Fruit fly (Drosophila melanogaster) whole organism, prepupa: Measurements from ENCODE around the gene CG18558.
A peak's percentile ranks its signal among the peaks of the same experiment; 100 is the strongest.

ENCODE experiments used
- Blimp-1 ChIP-seq: fragments of 200-800 bp; sonication (Bioruptor generic); optimal IDR thresholded peaks from 3 replicates; lab custom pipeline; 2017; ENCODE audit warnings: missing biosample characterization, missing genetic modification characterization, mild to moderate bottlenecking, moderate library complexity, missing genetic modification reagents
- CG10631 ChIP-seq: fragments of 200-800 bp; sonication (Bioruptor generic); optimal IDR thresholded peaks from 2 replicates; lab custom pipeline; 2016; ENCODE audit warnings: missing biosample characterization, missing genetic modification characterization
- CG10669 ChIP-seq: fragments of 200-800 bp; sonication (Bioruptor generic); optimal IDR thresholded peaks from 3 replicates; lab custom pipeline; 2018; ENCODE audit warnings: missing biosample characterization, mild to moderate bottlenecking, missing genetic modification characterization, moderate library complexity
- CG11294 ChIP-seq: fragments of 200-800 bp; sonication (Bioruptor generic); IDR thresholded peaks from 2 replicates; pipeline ENCODE4 v1.3.6; 2022; ENCODE audit warnings: missing biosample characterization, missing genetic modification characterization
- CG15336 ChIP-seq: fragments of 200-800 bp; sonication (Bioruptor generic); IDR thresholded peaks from 2 replicates; pipeline ENCODE4 v1.3.6; 2022; ENCODE audit warnings: missing biosample characterization, missing genetic modification characterization
- CG1621 ChIP-seq: fragments of 200-800 bp; sonication (Bioruptor generic); optimal IDR thresholded peaks from 3 replicates; lab custom pipeline; 2018; ENCODE audit warnings: missing biosample characterization, mild to moderate bottlenecking, missing genetic modification characterization
- CG16779 ChIP-seq: fragments of 200-800 bp; sonication (Bioruptor generic); optimal IDR thresholded peaks from 3 replicates; lab custom pipeline; 2017; ENCODE audit warnings: missing biosample characterization, mild to moderate bottlenecking, missing genetic modification characterization
- CG3032 ChIP-seq: fragments of 200-800 bp; optimal IDR thresholded peaks from 2 replicates; lab custom pipeline; 2019; ENCODE audit warnings: missing biosample characterization, mild to moderate bottlenecking, missing genetic modification characterization, moderate library complexity
- CG31627 ChIP-seq: fragments of 200-800 bp; sonication (Bioruptor generic); optimal IDR thresholded peaks from 3 replicates; lab custom pipeline; 2016; ENCODE audit warnings: missing biosample characterization, missing genetic modification characterization
- CG32006 ChIP-seq: fragments of 200-800 bp; sonication (Bioruptor generic); optimal IDR thresholded peaks from 3 replicates; lab custom pipeline; 2017; ENCODE audit warnings: missing biosample characterization, mild to moderate bottlenecking, missing genetic modification characterization
- CG6163 ChIP-seq: fragments of 200-800 bp; sonication (Bioruptor generic); IDR thresholded peaks from 3 replicates; pipeline ENCODE4 v1.3.6; 2022; ENCODE audit warnings: missing biosample characterization, missing genetic modification characterization
- CG6276 ChIP-seq: fragments of 200-800 bp; sonication (Bioruptor generic); optimal IDR thresholded peaks from 2 replicates; lab custom pipeline; 2017; ENCODE audit warnings: missing biosample characterization, mild to moderate bottlenecking, missing genetic modification characterization
- CG6792 ChIP-seq: fragments of 200-800 bp; sonication (Bioruptor generic); optimal IDR thresholded peaks from 3 replicates; lab custom pipeline; 2016; ENCODE audit warnings: missing biosample characterization, missing genetic modification characterization
- CG6808 ChIP-seq: fragments of 200-800 bp; sonication (Bioruptor generic); optimal IDR thresholded peaks from 3 replicates; lab custom pipeline; 2017; ENCODE audit warnings: missing biosample characterization, missing genetic modification characterization, mild to moderate bottlenecking, moderate library complexity, missing genetic modification reagents
- CG7368 ChIP-seq: fragments of 200-800 bp; sonication (Bioruptor generic); optimal IDR thresholded peaks from 3 replicates; lab custom pipeline; 2016; ENCODE audit warnings: missing biosample characterization, missing genetic modification characterization
- CG8119 ChIP-seq: fragments of 200-800 bp; sonication (Bioruptor generic); IDR thresholded peaks from 3 replicates; pipeline ENCODE4 v1.3.6; 2022; ENCODE audit warnings: missing biosample characterization, missing genetic modification characterization
- CG8632 ChIP-seq: fragments of 200-800 bp; sonication (Bioruptor generic); optimal IDR thresholded peaks from 3 replicates; lab custom pipeline; 2016; ENCODE audit warnings: missing biosample characterization, missing genetic modification characterization
- Eip93F ChIP-seq: fragments of 200-800 bp; sonication (Bioruptor generic); optimal IDR thresholded peaks from 2 replicates; lab custom pipeline; 2016; ENCODE audit warnings: missing biosample characterization, mild to moderate bottlenecking, missing genetic modification characterization
- Ets96B ChIP-seq: fragments of 200-800 bp; optimal IDR thresholded peaks from 2 replicates; lab custom pipeline; 2019; ENCODE audit warnings: missing biosample characterization, mild to moderate bottlenecking, missing genetic modification characterization, moderate library complexity
- Hr39 ChIP-seq: fragments of 200-800 bp; sonication (Bioruptor generic); optimal IDR thresholded peaks from 2 replicates; lab custom pipeline; 2016; ENCODE audit warnings: missing biosample characterization, missing genetic modification characterization
- Hr4 ChIP-seq: fragments of 200-800 bp; sonication (Bioruptor generic); optimal IDR thresholded peaks from 3 replicates; lab custom pipeline; 2016; ENCODE audit warnings: missing biosample characterization, missing genetic modification characterization
- Lpt ChIP-seq: fragments of 200-800 bp; sonication (Bioruptor generic); optimal IDR thresholded peaks from 3 replicates; lab custom pipeline; 2016; ENCODE audit warnings: missing biosample characterization, missing genetic modification characterization
- Met ChIP-seq: fragments of 200-800 bp; sonication (Bioruptor generic); optimal IDR thresholded peaks from 3 replicates; lab custom pipeline; 2016; ENCODE audit warnings: missing biosample characterization, missing genetic modification characterization
- OdsH ChIP-seq: fragments of 200-800 bp; sonication (Bioruptor generic); optimal IDR thresholded peaks from 3 replicates; lab custom pipeline; 2016; ENCODE audit warnings: missing biosample characterization, missing genetic modification characterization
- Smox ChIP-seq: fragments of 200-800 bp; sonication (Bioruptor generic); optimal IDR thresholded peaks from 3 replicates; lab custom pipeline; 2016; ENCODE audit warnings: missing biosample characterization, missing genetic modification characterization
- Sox15 ChIP-seq: fragments of 200-800 bp; sonication (Bioruptor generic); optimal IDR thresholded peaks from 3 replicates; lab custom pipeline; 2016; ENCODE audit warnings: missing biosample characterization, missing genetic modification characterization
- achi ChIP-seq: fragments of 200-800 bp; sonication (Bioruptor generic); optimal IDR thresholded peaks from 3 replicates; lab custom pipeline; 2016; ENCODE audit warnings: missing biosample characterization, missing genetic modification characterization
- acj6 ChIP-seq: fragments of 200-800 bp; sonication (Bioruptor generic); optimal IDR thresholded peaks from 3 replicates; lab custom pipeline; 2016; ENCODE audit warnings: missing biosample characterization, missing genetic modification characterization
- cyc ChIP-seq: fragments of 200-800 bp; sonication (Bioruptor generic); optimal IDR thresholded peaks from 3 replicates; lab custom pipeline; 2016; ENCODE audit warnings: missing biosample characterization, missing genetic modification characterization
- dac ChIP-seq: fragments of 200-800 bp; sonication (Bioruptor generic); optimal IDR thresholded peaks from 2 replicates; lab custom pipeline; 2017; ENCODE audit warnings: missing biosample characterization, mild to moderate bottlenecking, missing genetic modification characterization
- dsx ChIP-seq: fragments of 200-800 bp; optimal IDR thresholded peaks from 3 replicates; lab custom pipeline; 2019; ENCODE audit warnings: missing biosample characterization, mild to moderate bottlenecking, missing genetic modification characterization, moderate library complexity; ENCODE audit not compliant: poor library complexity, severe bottlenecking
- eg ChIP-seq: fragments of 200-800 bp; sonication (Bioruptor generic); IDR thresholded peaks from 3 replicates; pipeline ENCODE4 v1.3.6; 2022; ENCODE audit warnings: missing biosample characterization, missing genetic modification characterization
- esn ChIP-seq: fragments of 200-800 bp; sonication (Bioruptor generic); optimal IDR thresholded peaks from 2 replicates; lab custom pipeline; 2016; ENCODE audit warnings: missing biosample characterization, mild to moderate bottlenecking, missing genetic modification characterization, moderate library complexity
- fd85E ChIP-seq: fragments of 200-800 bp; sonication (Bioruptor generic); optimal IDR thresholded peaks from 3 replicates; lab custom pipeline; 2016; ENCODE audit warnings: missing biosample characterization, missing genetic modification characterization
- fkh ChIP-seq: fragments of 200-800 bp; sonication (Bioruptor generic); optimal IDR thresholded peaks from 3 replicates; lab custom pipeline; 2017; ENCODE audit warnings: missing biosample characterization, mild to moderate bottlenecking, missing genetic modification characterization, moderate library complexity
- net ChIP-seq: fragments of 200-800 bp; sonication (Bioruptor generic); optimal IDR thresholded peaks from 3 replicates; lab custom pipeline; 2016; ENCODE audit warnings: missing biosample characterization, missing genetic modification characterization
- spab ChIP-seq: fragments of 200-800 bp; sonication (Bioruptor generic); optimal IDR thresholded peaks from 2 replicates; lab custom pipeline; 2017; ENCODE audit warnings: missing biosample characterization, mild to moderate bottlenecking, missing genetic modification characterization, missing genetic modification reagents
- ss ChIP-seq, 2 experiments: fragments of 200-800 bp; sonication (Bioruptor generic); optimal IDR thresholded peaks; 2 replicates in 1 of 2; 3 replicates in 1 of 2; lab custom pipeline; 2017 to 2018; ENCODE audit warnings: mild to moderate bottlenecking in 2 of 2, missing biosample characterization in 2 of 2, missing genetic modification characterization in 2 of 2, moderate library complexity in 1 of 2
- svp ChIP-seq: fragments of 200-800 bp; sonication (Bioruptor generic); peaks from one replicate; lab custom pipeline; 2016; ENCODE audit warnings: missing biosample characterization, missing genetic modification characterization

The CG18558 gene

DNA sequence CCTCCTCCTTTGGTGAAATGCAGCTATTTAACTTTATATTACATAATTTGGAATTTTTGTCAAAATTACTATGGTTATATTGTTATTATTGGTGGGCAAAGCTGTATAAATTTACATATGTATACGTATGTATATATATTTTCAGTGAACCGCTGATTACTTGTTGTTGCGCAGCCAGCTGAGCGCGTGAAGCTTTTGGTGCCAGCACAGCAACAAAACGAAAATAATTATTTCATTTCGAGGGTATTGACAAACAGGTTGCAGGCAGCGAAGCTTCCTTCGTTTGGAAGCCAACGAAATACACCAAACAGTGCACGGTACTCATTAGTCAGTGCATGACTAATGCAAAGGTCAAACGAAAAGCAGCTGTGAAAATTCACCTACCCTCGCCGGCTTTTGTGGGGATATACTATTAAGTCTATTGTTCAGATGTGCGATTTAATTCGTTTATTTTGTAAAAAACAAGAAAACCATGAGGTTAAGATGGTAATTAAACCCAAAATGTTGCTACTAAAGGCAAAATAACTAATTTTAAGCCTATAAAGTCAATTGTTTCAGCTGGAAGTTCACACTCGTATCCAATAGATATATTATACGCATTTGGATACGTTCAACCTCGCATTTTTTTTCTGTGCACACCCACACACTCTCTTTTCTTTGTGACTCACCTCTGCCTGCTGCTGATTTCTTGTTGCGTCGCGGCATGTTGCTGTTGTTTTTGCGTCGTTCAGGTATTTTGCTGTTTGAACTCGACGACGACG is 28.8 kb upstream of the CG18558 start (continued):
- peak; percentile 69 for TF ChIP-seq Hr4 (GFP tag; lab: Kevin White, UChicago)
- no peak for TF ChIP-seq dsx (GFP tag; lab: Kevin White, UChicago)
- TF ChIP-seq Sox15 (GFP tag; lab: Kevin White, UChicago): no peak
- TF ChIP-seq CG7368 (GFP tag; lab: Kevin White, UChicago): peak; percentile 33
- TF ChIP-seq acj6 (GFP tag; lab: Kevin White, UChicago): peak; percentile 41
- peak; percentile 62 for TF ChIP-seq CG31627 (GFP tag; lab: Kevin White, UChicago)
- TF ChIP-seq achi (GFP tag; lab: Kevin White, UChicago): peak; percentile 42
- peak; percentile 49 for TF ChIP-seq CG6808 (GFP tag; lab: Kevin White, UChicago)
- TF ChIP-seq CG3032: peak; percentile 28
- TF ChIP-seq fd85E (GFP tag; lab: Kevin White, UChicago): no peak
- peak; percentile 16 for TF ChIP-seq Ets96B
- peak; percentile 44 for TF ChIP-seq CG32006 (GFP tag; lab: Kevin White, UChicago)
- TF ChIP-seq spab (GFP tag; lab: Kevin White, UChicago): peak; percentile 37
- TF ChIP-seq Blimp-1 (GFP tag; lab: Kevin White, UChicago): peak; percentile 16
- TF ChIP-seq Lpt (GFP tag; lab: Kevin White, UChicago): no peak
- no peak; the same call in 2 of the 3 replicates for TF ChIP-seq CG6163
- TF ChIP-seq eg: peak; percentile 32; the same call in 1 of the 3 replicates
- peak; percentile 53 for TF ChIP-seq Met (GFP tag; lab: Kevin White, UChicago)
- peak; percentile 39 for TF ChIP-seq Eip93F
- TF ChIP-seq CG6792 (GFP tag; lab: Kevin White, UChicago): peak; percentile 44
- TF ChIP-seq CG6276: peak; percentile 12
- peak; percentile 8 for TF ChIP-seq cyc (GFP tag; lab: Kevin White, UChicago)
- TF ChIP-seq ss (GFP tag; optimal IDR thresholded peaks at IDR 0.05; lab: Kevin White, UChicago): peak in 1 of 2 experiments; percentile 34
- TF ChIP-seq esn (GFP tag; lab: Kevin White, UChicago): peak; percentile 67
- TF ChIP-seq net (GFP tag; lab: Kevin White, UChicago): peak; percentile 58
- TF ChIP-seq OdsH (GFP tag; lab: Kevin White, UChicago): peak; percentile 63
- no peak for TF ChIP-seq CG16779 (tag; lab: Kevin White, UChicago)
- peak; percentile 38 for TF ChIP-seq CG10669
- TF ChIP-seq Smox (GFP tag; lab: Kevin White, UChicago): peak; percentile 36

DNA sequence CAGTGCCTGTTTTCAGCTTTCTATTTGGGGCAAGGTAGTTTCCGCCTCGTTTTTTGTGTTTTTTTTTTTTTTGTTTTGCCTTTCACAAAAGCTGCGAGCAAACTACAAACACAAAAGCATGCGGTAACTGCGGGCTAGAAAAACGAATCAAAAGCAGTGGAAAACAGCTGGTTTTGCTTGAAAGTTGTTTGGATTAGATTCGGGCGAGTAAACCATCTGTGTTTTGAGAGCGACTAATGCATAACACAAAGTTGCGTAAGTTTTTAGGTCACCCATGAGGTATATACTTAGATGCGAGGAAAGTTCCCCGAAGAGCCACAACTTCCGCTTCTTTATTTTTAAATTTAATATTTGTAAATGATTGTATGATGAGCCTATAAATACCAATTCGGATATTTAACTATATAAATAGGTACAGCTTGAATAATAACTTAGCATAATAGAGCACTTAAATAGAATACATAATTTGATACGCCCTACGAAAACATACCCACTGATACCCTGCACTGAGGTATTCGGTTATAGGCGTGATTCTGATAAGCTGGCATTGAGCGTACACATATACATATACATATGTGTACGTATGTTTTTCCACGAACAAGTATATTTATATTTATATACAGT is 28.1 kb upstream of the CG18558 start:
- peak; percentile 33; the same call in 1 of the 3 replicates for TF ChIP-seq CG8119 (GFP tag; lab: Robert Waterston, UW)
- TF ChIP-seq Blimp-1 (GFP tag; lab: Kevin White, UChicago): no peak
- peak; percentile 19 for TF ChIP-seq CG6276
- no peak for TF ChIP-seq dac (GFP tag; lab: Kevin White, UChicago)
- no peak for TF ChIP-seq CG6808 (GFP tag; lab: Kevin White, UChicago)
- peak; percentile 36 for TF ChIP-seq fkh (GFP tag; lab: Kevin White, UChicago)
- TF ChIP-seq CG11294 (GFP tag; lab: Robert Waterston, UW): no peak
- TF ChIP-seq Met (GFP tag; lab: Kevin White, UChicago): no peak
- no peak for TF ChIP-seq CG1621 (tag; lab: Kevin White, UChicago)
- peak; percentile 27 for TF ChIP-seq svp
- TF ChIP-seq net (GFP tag; lab: Kevin White, UChicago): no peak
- TF ChIP-seq CG8632 (GFP tag; lab: Kevin White, UChicago): no peak
- TF ChIP-seq CG10631 (GFP tag; lab: Kevin White, UChicago): no peak
- no peak for TF ChIP-seq Hr39 (GFP tag; lab: Kevin White, UChicago)
- TF ChIP-seq eg: peak; percentile 4; the same call in 1 of the 3 replicates
- no peak for TF ChIP-seq CG15336
- TF ChIP-seq, all 60 proteins: peak for 5
